Fruit fly (Drosophila melanogaster) whole organism, pupa: Measurements from ENCODE around the gene CG13613.

Experiments used
- CG10348 ChIP-seq: fragments of 200-800 bp; sonication (Bioruptor generic); IDR thresholded peaks from 2 replicates; pipeline ENCODE4 v1.3.6; 2022; ENCODE audit warnings: missing biosample characterization, missing genetic modification characterization
- CG12605 ChIP-seq: fragments of 200-800 bp; sonication (Bioruptor generic); IDR thresholded peaks from 2 replicates; pipeline ENCODE4 v1.3.6; 2022; ENCODE audit warnings: missing biosample characterization, missing genetic modification characterization
- CG13204 ChIP-seq: fragments of 200-800 bp; sonication (Bioruptor generic); optimal IDR thresholded peaks from 2 replicates; lab custom pipeline; 2018; ENCODE audit warnings: missing biosample characterization, mild to moderate bottlenecking, missing genetic modification characterization, moderate library complexity
- CG14655 ChIP-seq: fragments of 200-800 bp; sonication (Bioruptor generic); optimal IDR thresholded peaks from 3 replicates; lab custom pipeline; 2017; ENCODE audit warnings: mild to moderate bottlenecking, missing biosample characterization, missing genetic modification reagents, missing genetic modification characterization
- CG15710 ChIP-seq: fragments of 200-800 bp; sonication (Bioruptor generic); optimal IDR thresholded peaks from 2 replicates; lab custom pipeline; 2018; ENCODE audit warnings: missing biosample characterization, mild to moderate bottlenecking, missing genetic modification characterization, moderate library complexity
- CG17806 ChIP-seq: fragments of 200-800 bp; sonication (Bioruptor generic); optimal IDR thresholded peaks from 2 replicates; lab custom pipeline; 2018; ENCODE audit warnings: missing biosample characterization, mild to moderate bottlenecking, missing genetic modification characterization, moderate library complexity
- CG32121 ChIP-seq: fragments of 200-800 bp; sonication (Bioruptor generic); IDR thresholded peaks from 2 replicates; pipeline ENCODE4 v1.3.6; 2022; ENCODE audit warnings: missing biosample characterization, missing genetic modification characterization
- CG34367 ChIP-seq: fragments of 200-800 bp; sonication (Bioruptor generic); optimal IDR thresholded peaks from 2 replicates; lab custom pipeline; 2018; ENCODE audit warnings: missing biosample characterization, mild to moderate bottlenecking, missing genetic modification characterization
- CG4496 ChIP-seq: fragments of 200-800 bp; sonication (Bioruptor generic); IDR thresholded peaks from 3 replicates; pipeline ENCODE4 v1.3.6; 2022; ENCODE audit warnings: missing biosample characterization, missing genetic modification characterization
- CG8159 ChIP-seq: fragments of 200-800 bp; sonication (Bioruptor generic); optimal IDR thresholded peaks from 3 replicates; lab custom pipeline; 2018; ENCODE audit warnings: missing biosample characterization, mild to moderate bottlenecking, missing genetic modification characterization, moderate library complexity
- CG8301 ChIP-seq: fragments of 200-800 bp; sonication (Bioruptor generic); optimal IDR thresholded peaks from 2 replicates; lab custom pipeline; 2018; ENCODE audit warnings: missing biosample characterization, mild to moderate bottlenecking, missing genetic modification characterization
- CG9948 ChIP-seq: fragments of 200-800 bp; sonication (Bioruptor generic); optimal IDR thresholded peaks from 2 replicates; lab custom pipeline; 2018; ENCODE audit warnings: missing biosample characterization, mild to moderate bottlenecking, missing genetic modification characterization, moderate library complexity
- D1 ChIP-seq: fragments of 200-800 bp; sonication (Bioruptor generic); optimal IDR thresholded peaks from 2 replicates; lab custom pipeline; 2018; ENCODE audit warnings: missing biosample characterization, mild to moderate bottlenecking, missing genetic modification characterization, moderate library complexity
- EcR ChIP-seq: fragments of 200-800 bp; sonication (Bioruptor generic); optimal IDR thresholded peaks from 3 replicates; lab custom pipeline; 2019; ENCODE audit warnings: missing biosample characterization, missing genetic modification characterization, mild to moderate bottlenecking, moderate library complexity, missing genetic modification reagents
- Ets98B ChIP-seq: fragments of 200-800 bp; sonication (Bioruptor generic); IDR thresholded peaks from 2 replicates; pipeline ENCODE4 v1.3.6; 2022; ENCODE audit warnings: missing biosample characterization, missing genetic modification characterization
- Pif1A ChIP-seq: fragments of 200-800 bp; sonication (Bioruptor generic); optimal IDR thresholded peaks from 3 replicates; lab custom pipeline; 2016; ENCODE audit warnings: missing biosample characterization, missing genetic modification characterization
- Pif1B ChIP-seq: fragments of 200-800 bp; sonication (Bioruptor generic); optimal IDR thresholded peaks from 3 replicates; lab custom pipeline; 2016; ENCODE audit warnings: missing biosample characterization, missing genetic modification characterization
- Snoo ChIP-seq: fragments of 200-800 bp; sonication (Bioruptor generic); optimal IDR thresholded peaks from 3 replicates; lab custom pipeline; 2017; ENCODE audit warnings: missing biosample characterization, mild to moderate bottlenecking, missing genetic modification characterization, inconsistent platforms
- fd96Ca ChIP-seq: fragments of 200-800 bp; sonication (Bioruptor generic); IDR thresholded peaks from 3 replicates; pipeline ENCODE4 v1.3.6; 2022; ENCODE audit warnings: missing biosample characterization, missing genetic modification characterization
- gl ChIP-seq: fragments of 200-800 bp; sonication (Bioruptor generic); optimal IDR thresholded peaks from 2 replicates; lab custom pipeline; 2018; ENCODE audit warnings: missing biosample characterization, mild to moderate bottlenecking, missing genetic modification characterization
- rn ChIP-seq: fragments of 200-800 bp; sonication (Bioruptor generic); IDR thresholded peaks from 2 replicates; pipeline ENCODE4 v1.3.6; 2022; ENCODE audit warnings: missing biosample characterization, missing genetic modification characterization

Gene CG13613

DNA sequence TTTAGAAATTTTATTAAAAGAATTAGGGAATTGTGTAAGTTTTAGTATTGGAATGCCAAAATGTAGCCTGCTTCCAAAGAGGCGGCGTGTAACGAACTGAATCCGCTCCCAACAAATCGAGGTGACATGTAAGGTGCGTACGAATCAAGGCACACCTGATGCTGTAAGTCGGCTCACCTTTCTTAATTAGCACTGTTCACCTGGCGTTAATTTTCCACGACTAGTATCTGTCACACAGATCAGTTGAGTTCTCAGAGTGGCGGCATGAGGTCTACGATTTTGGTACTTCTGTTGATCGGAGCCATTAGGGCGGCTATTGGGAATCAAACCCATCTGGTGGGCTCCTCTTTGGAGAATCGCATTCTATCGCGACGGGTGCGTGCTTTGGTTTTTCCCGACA, 3.8 kb upstream of the CG13613 start, which contains the start of the genes CG5762 and CG33339:
CG5762 (minus strand) TSS at position 101 of the 400 bp plus-strand sequence.
CG33339 (plus strand) TSS at position 265 of the 400 bp plus-strand sequence.
- no peak for TF ChIP-seq CG9948 (tag; lab: Kevin White, UChicago)
- TF ChIP-seq, all 21 proteins: peak for 0

DNA sequence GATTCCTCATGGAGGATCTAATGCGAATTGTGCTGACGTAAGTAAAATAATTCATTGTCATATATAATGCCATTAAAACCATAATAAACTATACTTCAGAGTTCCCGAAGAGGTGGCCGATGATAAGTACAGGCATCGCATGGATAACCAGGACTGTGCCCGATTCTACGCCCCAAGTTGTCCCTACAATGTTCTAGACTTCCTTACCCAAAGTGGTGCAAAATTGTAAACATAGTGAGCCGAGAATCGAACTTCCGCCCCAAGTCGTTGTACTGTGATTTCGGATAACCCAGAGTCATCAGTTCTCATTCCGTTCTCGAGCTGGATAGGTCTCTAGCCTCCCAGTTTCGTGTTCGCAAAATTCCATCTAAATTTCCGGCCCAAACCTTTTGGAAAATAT, 2.5 kb upstream of the CG13613 start, which contains the start of gene CG33340:
CG33340 (plus strand) TSS at position 301 of the 400 bp plus-strand sequence.
- TF ChIP-seq Ets98B (no peak), CG17806 (tag; lab: Kevin White, UChicago) (no peak), Pif1B (GFP tag; lab: Kevin White, UChicago) (no peak), Pif1A (GFP tag; lab: Kevin White, UChicago) (no peak), CG13204 (GFP tag; lab: Kevin White, UChicago) (no peak), CG9948 (tag; lab: Kevin White, UChicago) (no peak), rn (GFP tag; lab: Robert Waterston, UW) (no peak), CG10348 (no peak), CG32121 (GFP tag; lab: Robert Waterston, UW) (no peak), CG4496 (GFP tag; lab: Robert Waterston, UW) (no peak), EcR (GFP tag; lab: Kevin White, UChicago) (no peak), CG8301 (no peak), CG14655 (no peak), gl (tag; lab: Kevin White, UChicago) (no peak), CG15710 (no peak), Snoo (no peak), fd96Ca (GFP tag; lab: Robert Waterston, UW) (no peak), CG12605 (no peak), D1 (tag; lab: Kevin White, UChicago) (no peak), CG8159 (tag; lab: Kevin White, UChicago) (no peak)

DNA sequence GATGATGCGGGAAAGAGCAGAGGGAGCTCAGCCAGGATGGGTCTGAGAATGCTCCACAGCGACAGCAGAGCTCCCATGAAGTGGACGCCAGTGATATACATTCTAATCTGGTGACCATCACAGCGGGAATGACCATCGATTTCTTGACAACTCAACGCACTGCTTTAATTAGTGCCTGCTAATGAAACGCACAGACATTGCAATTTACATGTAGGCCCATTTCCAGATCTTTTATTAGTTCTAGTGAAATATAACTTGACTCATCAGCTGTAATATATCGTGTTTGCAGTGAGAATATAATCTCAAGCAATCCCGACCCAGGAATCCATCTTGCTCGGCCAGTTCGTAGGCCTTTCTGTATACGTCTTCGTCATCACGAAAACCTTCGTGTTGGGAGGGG, 1.8 kb downstream of the CG13613 start, which contains the start of gene CG42811:
CG42811 (minus strand) TSS at position 101 of the 400 bp plus-strand sequence.
- TF ChIP-seq CG17806 (tag; lab: Kevin White, UChicago): no peak
- no peak for TF ChIP-seq Pif1B (GFP tag; lab: Kevin White, UChicago)
- no peak for TF ChIP-seq CG15710
- TF ChIP-seq Pif1A (GFP tag; lab: Kevin White, UChicago): no peak
- no peak for TF ChIP-seq CG8159 (tag; lab: Kevin White, UChicago)
- no peak for TF ChIP-seq gl (tag; lab: Kevin White, UChicago)
- TF ChIP-seq CG34367 (tag; lab: Kevin White, UChicago): no peak
- TF ChIP-seq CG14655: no peak
- no peak for TF ChIP-seq EcR (GFP tag; lab: Kevin White, UChicago)
- TF ChIP-seq CG8301: no peak
- TF ChIP-seq CG13204 (GFP tag; lab: Kevin White, UChicago): no peak

DNA sequence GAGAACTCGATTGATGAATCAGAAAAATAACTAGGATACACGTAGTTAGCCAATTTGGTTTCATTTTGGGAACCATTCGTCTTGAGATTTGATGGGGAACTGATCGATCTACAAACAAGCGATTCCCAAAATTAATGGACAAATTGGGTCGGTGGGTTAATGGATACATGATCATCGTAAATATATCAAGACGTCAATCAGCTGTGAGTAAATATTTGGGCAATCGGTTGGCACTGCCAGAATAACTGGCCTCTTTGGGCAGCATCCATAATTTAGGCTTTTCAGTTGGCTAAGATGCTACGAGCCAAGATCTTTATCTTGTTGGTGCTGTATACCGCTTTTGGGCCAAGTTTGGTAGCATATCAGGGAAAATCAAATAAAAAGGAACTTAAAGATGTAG, 2.7 kb downstream of the CG13613 start, which contains the start of the genes CG42812 and CG33341:
CG42812 (minus strand) TSS at position 101 of the 400 bp plus-strand sequence.
CG33341 (plus strand) TSS at position 295 of the 400 bp plus-strand sequence.
- TF ChIP-seq Pif1A (GFP tag; lab: Kevin White, UChicago): no peak
- no peak for TF ChIP-seq CG10348
- no peak for TF ChIP-seq CG9948 (tag; lab: Kevin White, UChicago)
- TF ChIP-seq CG15710: no peak
- TF ChIP-seq CG4496 (GFP tag; lab: Robert Waterston, UW): no peak
- no peak for TF ChIP-seq gl (tag; lab: Kevin White, UChicago)
- no peak for TF ChIP-seq Pif1B (GFP tag; lab: Kevin White, UChicago)

DNA sequence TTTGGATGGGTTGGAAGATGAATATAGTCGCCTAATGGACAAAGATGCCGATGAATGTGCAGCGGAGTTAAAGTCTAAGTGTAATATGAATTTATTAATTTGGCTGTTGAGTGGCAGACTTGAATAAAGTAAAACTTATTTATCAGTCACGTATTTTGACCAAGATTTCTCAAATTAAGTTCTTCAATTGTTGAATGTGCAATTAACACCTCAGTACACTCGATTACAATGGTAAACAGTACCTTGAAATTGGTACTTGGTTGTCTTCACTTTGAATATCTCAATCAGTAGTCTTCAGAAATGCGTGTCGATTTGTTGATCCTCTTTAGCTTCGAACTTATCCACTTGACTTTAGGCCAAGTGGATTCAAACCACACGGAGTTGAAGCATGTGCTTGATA, 3.9 kb downstream of the CG13613 start, which contains the start of gene CG13614:
CG13614 (plus strand) TSS at position 301 of the 400 bp plus-strand sequence.
- no peak for TF ChIP-seq CG9948 (tag; lab: Kevin White, UChicago)
- no peak for TF ChIP-seq CG14655
- TF ChIP-seq CG4496 (GFP tag; lab: Robert Waterston, UW): no peak
- no peak for TF ChIP-seq CG8159 (tag; lab: Kevin White, UChicago)
- no peak for TF ChIP-seq D1 (tag; lab: Kevin White, UChicago)
- no peak for TF ChIP-seq fd96Ca (GFP tag; lab: Robert Waterston, UW)
- TF ChIP-seq CG8301: no peak
- no peak for TF ChIP-seq Snoo
- no peak for TF ChIP-seq Pif1A (GFP tag; lab: Kevin White, UChicago)
- TF ChIP-seq Pif1B (GFP tag; lab: Kevin White, UChicago): no peak
- no peak for TF ChIP-seq CG34367 (tag; lab: Kevin White, UChicago)
- no peak for TF ChIP-seq CG32121 (GFP tag; lab: Robert Waterston, UW)
- no peak for TF ChIP-seq Ets98B
- no peak for TF ChIP-seq CG17806 (tag; lab: Kevin White, UChicago)
- no peak for TF ChIP-seq EcR (GFP tag; lab: Kevin White, UChicago)
- TF ChIP-seq CG15710: no peak
- no peak for TF ChIP-seq CG10348
- no peak for TF ChIP-seq gl (tag; lab: Kevin White, UChicago)

DNA sequence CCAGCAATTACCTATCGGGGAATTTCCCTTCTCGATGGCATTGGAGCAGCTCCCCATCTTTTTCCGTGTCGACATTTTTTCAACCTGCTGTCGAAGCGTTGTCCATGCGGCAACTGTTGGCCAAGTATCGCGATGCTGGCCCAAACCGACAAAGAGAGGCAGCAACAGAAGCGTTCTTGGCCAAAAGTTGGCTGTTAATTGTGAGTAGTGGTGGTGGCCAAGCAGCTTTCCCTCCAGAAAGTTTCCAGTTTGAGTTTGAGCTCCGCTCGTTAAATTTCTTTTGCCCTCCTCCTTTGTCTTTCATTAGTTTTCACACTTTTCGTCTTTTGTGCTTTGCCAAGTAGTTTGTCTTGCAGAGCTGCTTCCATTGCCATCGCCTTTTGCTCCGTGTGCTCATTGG, 7.3 kb downstream of the CG13613 start, which contains the start of gene CG17782:
CG17782 (minus strand) TSS at position 101 of the 400 bp plus-strand sequence.
- TF ChIP-seq CG9948 (tag; lab: Kevin White, UChicago) (no peak), EcR (GFP tag; lab: Kevin White, UChicago) (no peak), CG8159 (tag; lab: Kevin White, UChicago) (no peak), Pif1A (GFP tag; lab: Kevin White, UChicago) (no peak), CG15710 (no peak), CG4496 (GFP tag; lab: Robert Waterston, UW) (no peak), Pif1B (GFP tag; lab: Kevin White, UChicago) (no peak), Snoo (no peak), CG10348 (no peak), CG14655 (no peak), fd96Ca (GFP tag; lab: Robert Waterston, UW) (no peak), CG13204 (GFP tag; lab: Kevin White, UChicago) (no peak), rn (GFP tag; lab: Robert Waterston, UW) (no peak), Ets98B (no peak), CG32121 (GFP tag; lab: Robert Waterston, UW) (no peak), CG8301 (no peak), gl (tag; lab: Kevin White, UChicago) (no peak), D1 (tag; lab: Kevin White, UChicago) (no peak), CG12605 (no peak)
- TF ChIP-seq, all 21 proteins: peak for 0
